Worm (Caenorhabditis elegans) whole organism, late embryonic: ENCODE data around the gene C34D10.1.

Experiments
- Y22D7AL.16 ChIP-seq: sonication (generic microtip); optimal IDR thresholded peaks from 2 replicates; lab custom pipeline; 2016; ENCODE audit warnings: missing genetic modification characterization, missing compliant biosample characterization
- ama-1 ChIP-seq: fragments of 150-350 bp; optimal IDR thresholded peaks from 2 replicates; lab custom pipeline; 2014
- dve-1 ChIP-seq: sonication (generic microtip); optimal IDR thresholded peaks from 2 replicates; lab custom pipeline; 2017; ENCODE audit warnings: antibody characterized with exemption, mild to moderate bottlenecking, missing genetic modification characterization, missing compliant biosample characterization
- elt-2 ChIP-seq: sonication (generic microtip); optimal IDR thresholded peaks from 2 replicates; lab custom pipeline; 2016; ENCODE audit warnings: missing genetic modification reagents, missing genetic modification characterization, missing compliant biosample characterization
- lin-11 ChIP-seq: fragments of 200-800 bp; sonication (Bioruptor generic); optimal IDR thresholded peaks from 2 replicates; lab custom pipeline; 2018; ENCODE audit warnings: mild to moderate bottlenecking, missing genetic modification characterization, missing compliant biosample characterization
- mec-3 ChIP-seq: sonication (generic microtip); optimal IDR thresholded peaks from 2 replicates; lab custom pipeline; 2016; ENCODE audit warnings: borderline replicate concordance, missing genetic modification characterization, missing compliant biosample characterization
- nfya-1 ChIP-seq: sonication (generic microtip); optimal IDR thresholded peaks from 2 replicates; lab custom pipeline; 2017; ENCODE audit warnings: missing genetic modification characterization, mild to moderate bottlenecking, missing compliant biosample characterization, antibody characterized with exemption, moderate library complexity
- syd-9 ChIP-seq: sonication (generic microtip); optimal IDR thresholded peaks from 2 replicates; lab custom pipeline; 2016; ENCODE audit warnings: mild to moderate bottlenecking, missing genetic modification characterization, moderate library complexity, missing compliant biosample characterization
- tbx-7 ChIP-seq: sonication (generic microtip); optimal IDR thresholded peaks from 2 replicates; lab custom pipeline; 2016; ENCODE audit warnings: missing genotype, missing genetic modification characterization, missing compliant biosample characterization

DNA sequence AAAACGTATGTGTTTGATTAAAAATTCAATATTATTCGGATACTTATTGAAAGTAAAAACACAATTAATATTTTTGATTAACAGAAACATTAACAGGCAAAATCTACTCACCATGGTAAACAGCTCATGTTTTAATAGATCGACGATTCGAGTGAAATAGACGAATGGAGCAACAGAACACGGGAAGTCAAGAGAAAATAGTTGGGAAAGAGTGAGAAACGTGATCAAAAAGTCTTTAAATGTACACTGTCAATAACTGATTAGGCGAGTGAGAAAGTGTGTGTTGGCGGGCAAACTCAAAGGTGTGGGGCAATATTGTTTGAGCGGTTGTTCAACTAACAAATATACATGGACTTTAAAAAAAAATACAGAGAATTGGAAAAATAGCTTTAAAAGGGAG lies 31.3 kb upstream of the C34D10.1 start, which contains the start of gene sdpn-1:
- TF ChIP-seq elt-2 (tag; lab: Kevin White, UChicago) = no peak
- no peak for TF ChIP-seq dve-1
- no peak for TF ChIP-seq tbx-7 (tag; lab: Kevin White, UChicago)
- TF ChIP-seq syd-9 = no peak
- no peak for TF ChIP-seq nfya-1 (tag; lab: Kevin White, UChicago)
- TF ChIP-seq ama-1 (lab: Kevin White, UChicago) = no peak
- no peak for TF ChIP-seq lin-11 (tag; lab: Kevin White, UChicago)
- no peak for TF ChIP-seq Y22D7AL.16 (tag; lab: Kevin White, UChicago)
- no peak for TF ChIP-seq mec-3 (tag; lab: Kevin White, UChicago)
